Fruit fly (Drosophila melanogaster): ENCODE data around the gene Ccp84Ab.

dm6 chr3R:6690139-6690538 lies 12.5 kb downstream of the Ccp84Ab start, which contains the start of gene Ccp84Af:
- no peak for TF ChIP-seq Clk (GFP tag; optimal IDR thresholded peaks at IDR 0.05)
- TF ChIP-seq cnc (optimal IDR thresholded peaks at IDR 0.05): no peak
- TF ChIP-seq bab1 (GFP tag; optimal IDR thresholded peaks at IDR 0.05): no peak
- no peak for TF ChIP-seq kay (GFP tag; ENCODE audit: borderline replicate concordance)
- no peak for TF ChIP-seq CG1620 (GFP tag; optimal IDR thresholded peaks at IDR 0.05)
- no peak for TF ChIP-seq CG7101 (tag; optimal IDR thresholded peaks at IDR 0.05)
- no peak for TF ChIP-seq pad (GFP tag; optimal IDR thresholded peaks at IDR 0.05)
